Worm (Caenorhabditis elegans) whole organism, young adult: ENCODE results near the gene T24A6.20.
A peak's percentile ranks its signal among the peaks of the same experiment; 100 is the strongest.
"Not testable (repeated sequence)": the region's sequence is repeated elsewhere in the genome, so short reads cannot be mapped to it uniquely, and the experiment has no call there.

Experiments used
- B0336.3 ChIP-seq: fragments of 200-800 bp; sonication (Bioruptor generic); IDR thresholded peaks from 2 replicates; pipeline ENCODE4 v1.3.6; 2022; ENCODE audit warnings: missing genetic modification characterization, missing compliant biosample characterization
- C17E4.6 ChIP-seq: fragments of 200-800 bp; sonication (Bioruptor generic); IDR thresholded peaks from 2 replicates; pipeline ENCODE4 v1.3.6; 2022; ENCODE audit warnings: missing genetic modification reagents, missing genetic modification characterization, missing compliant biosample characterization
- F22D6.2 ChIP-seq: sonication (generic microtip); optimal IDR thresholded peaks from 2 replicates; lab custom pipeline; 2016; ENCODE audit warnings: mild to moderate bottlenecking, missing genetic modification characterization, missing compliant biosample characterization
- F33H1.4 ChIP-seq: fragments of 200-800 bp; sonication (Bioruptor generic); IDR thresholded peaks from 2 replicates; pipeline ENCODE4 v1.3.6; 2022; ENCODE audit warnings: missing genetic modification reagents, missing genetic modification characterization, missing compliant biosample characterization
- F37B4.10 ChIP-seq: fragments of 200-800 bp; sonication (Bioruptor generic); IDR thresholded peaks from 2 replicates; pipeline ENCODE4 v1.3.6; 2022; ENCODE audit warnings: missing genetic modification characterization, missing compliant biosample characterization
- F49E8.2 ChIP-seq: sonication (generic microtip); optimal IDR thresholded peaks from 3 replicates; lab custom pipeline; 2017; ENCODE audit warnings: missing genetic modification characterization, mild to moderate bottlenecking, missing compliant biosample characterization, antibody characterized with exemption, moderate library complexity; ENCODE audit not compliant: insufficient read depth
- F55B11.4 ChIP-seq: sonication (generic microtip); optimal IDR thresholded peaks from 2 replicates; lab custom pipeline; 2016; ENCODE audit warnings: missing compliant biosample characterization, missing genetic modification characterization, borderline replicate concordance; ENCODE audit not compliant: insufficient read depth
- F57C9.4 ChIP-seq: sonication (generic microtip); optimal IDR thresholded peaks from 2 replicates; lab custom pipeline; 2017; ENCODE audit warnings: mild to moderate bottlenecking, missing genetic modification characterization, missing compliant biosample characterization
- K11D2.4 ChIP-seq: fragments of 200-800 bp; sonication (Bioruptor generic); IDR thresholded peaks from 2 replicates; pipeline ENCODE4 v1.3.6; 2022; ENCODE audit warnings: missing genetic modification reagents, missing genetic modification characterization, missing compliant biosample characterization
- T07F8.4 ChIP-seq: sonication (generic microtip); optimal IDR thresholded peaks from 2 replicates; lab custom pipeline; 2016; ENCODE audit warnings: mild to moderate bottlenecking, missing genetic modification characterization, moderate library complexity, missing compliant biosample characterization
- Y53G8AR.9 ChIP-seq: fragments of 200-800 bp; sonication (Bioruptor generic); conservative IDR thresholded peaks from 2 replicates; pipeline ENCODE4 v1.3.6; 2022; ENCODE audit warnings: missing genetic modification reagents, missing genetic modification characterization, missing compliant biosample characterization
- akir-1 ChIP-seq: fragments of 200-800 bp; sonication (Bioruptor generic); optimal IDR thresholded peaks from 2 replicates; lab custom pipeline; 2018; ENCODE audit warnings: mild to moderate bottlenecking, missing genetic modification characterization, moderate library complexity, missing compliant biosample characterization
- ama-1 ChIP-seq, 3 experiments: fragments of 150-350 bp in 1 of 3; sonication (generic microtip) in 2 of 3; optimal IDR thresholded peaks; 2 replicates each; lab custom pipeline; 2014 to 2018; ENCODE audit warnings: missing biosample characterization in 2 of 3, missing genetic modification characterization in 2 of 3, missing genetic modification reagents in 2 of 3
- atf-7 ChIP-seq: sonication (generic microtip); optimal IDR thresholded peaks from 2 replicates; lab custom pipeline; 2017; ENCODE audit warnings: mild to moderate bottlenecking, missing genetic modification characterization, missing compliant biosample characterization
- attf-6 ChIP-seq: fragments of 200-800 bp; sonication (Bioruptor generic); IDR thresholded peaks from 2 replicates; pipeline ENCODE4 v1.3.6; 2022; ENCODE audit warnings: missing genetic modification reagents, missing genetic modification characterization, missing compliant biosample characterization
- cebp-1 ChIP-seq, 2 experiments: fragments of 200-800 bp in 1 of 2; sonication (Bioruptor generic) in 1 of 2; sonication (generic microtip) in 1 of 2; IDR thresholded peaks in 1 of 2; optimal IDR thresholded peaks in 1 of 2; 2 replicates each; pipeline versions ENCODE4 v1.3.6 to Lab custom; 2017 to 2022; ENCODE audit warnings: missing compliant biosample characterization in 2 of 2, missing genetic modification characterization in 2 of 2, mild to moderate bottlenecking in 1 of 2, missing genetic modification reagents in 1 of 2, moderate library complexity in 1 of 2
- ceh-100 ChIP-seq: fragments of 200-800 bp; sonication (Bioruptor generic); IDR thresholded peaks from 2 replicates; pipeline ENCODE4 v1.3.6; 2022; ENCODE audit warnings: missing genetic modification reagents, missing genetic modification characterization, missing compliant biosample characterization
- ceh-27 ChIP-seq: fragments of 200-800 bp; sonication (Bioruptor generic); optimal IDR thresholded peaks from 2 replicates; lab custom pipeline; 2018; ENCODE audit warnings: mild to moderate bottlenecking, missing genetic modification characterization, moderate library complexity, missing compliant biosample characterization
- die-1 ChIP-seq: sonication (generic microtip); optimal IDR thresholded peaks from 2 replicates; lab custom pipeline; 2016; ENCODE audit warnings: missing genotype, mild to moderate bottlenecking, missing genetic modification characterization, missing compliant biosample characterization
- egl-18 ChIP-seq: fragments of 200-800 bp; sonication (Bioruptor generic); IDR thresholded peaks from 2 replicates; pipeline ENCODE4 v1.3.6; 2022; ENCODE audit warnings: missing genetic modification reagents, missing genetic modification characterization, missing compliant biosample characterization
- egrh-3 ChIP-seq: fragments of 200-800 bp; sonication (Bioruptor generic); IDR thresholded peaks from 2 replicates; pipeline ENCODE4 v1.3.6; 2022; ENCODE audit warnings: missing genetic modification reagents, missing genetic modification characterization, missing compliant biosample characterization
- hrde-1 ChIP-seq: sonication (generic microtip); optimal IDR thresholded peaks from 2 replicates; lab custom pipeline; 2016; ENCODE audit warnings: missing genetic modification characterization, mild to moderate bottlenecking, missing compliant biosample characterization, moderate library complexity, missing genotype, missing genetic modification reagents, borderline replicate concordance
- hsf-1 ChIP-seq: fragments of 200-800 bp; sonication (Bioruptor generic); IDR thresholded peaks from 2 replicates; pipeline ENCODE4 v1.3.6; 2022; ENCODE audit warnings: missing genetic modification reagents, missing genetic modification characterization, missing compliant biosample characterization
- lag-1 ChIP-seq: fragments of 200-800 bp; sonication (Bioruptor generic); IDR thresholded peaks from 2 replicates; pipeline ENCODE4 v1.3.6; 2022; ENCODE audit warnings: missing genetic modification reagents, missing genetic modification characterization, missing compliant biosample characterization
- lsy-27 ChIP-seq: sonication (generic microtip); optimal IDR thresholded peaks from 2 replicates; lab custom pipeline; 2017; ENCODE audit warnings: missing genetic modification characterization, mild to moderate bottlenecking, missing compliant biosample characterization, antibody characterized with exemption, missing genotype, borderline replicate concordance; ENCODE audit not compliant: insufficient read depth
- madf-3 ChIP-seq: fragments of 200-800 bp; sonication (Bioruptor generic); IDR thresholded peaks from 2 replicates; pipeline ENCODE4 v1.3.6; 2022; ENCODE audit warnings: missing genetic modification reagents, missing genetic modification characterization, missing compliant biosample characterization
- madf-8 ChIP-seq: fragments of 200-800 bp; sonication (Bioruptor generic); conservative IDR thresholded peaks from 2 replicates; pipeline ENCODE4 v1.3.6; 2022; ENCODE audit warnings: missing genetic modification reagents, missing genetic modification characterization, missing compliant biosample characterization
- mxl-1 ChIP-seq: sonication (generic microtip); optimal IDR thresholded peaks from 2 replicates; lab custom pipeline; 2016; ENCODE audit warnings: missing genetic modification characterization, missing compliant biosample characterization
- nfyb-1 ChIP-seq: fragments of 200-800 bp; sonication (Bioruptor generic); IDR thresholded peaks from 2 replicates; pipeline ENCODE4 v1.3.6; 2022; ENCODE audit warnings: missing genetic modification reagents, missing genetic modification characterization, missing compliant biosample characterization
- nhr-120 ChIP-seq: fragments of 200-800 bp; sonication (Bioruptor generic); IDR thresholded peaks from 2 replicates; pipeline ENCODE4 v1.3.6; 2022; ENCODE audit warnings: missing genetic modification characterization, missing compliant biosample characterization
- nhr-27 ChIP-seq: fragments of 200-800 bp; sonication (Bioruptor generic); optimal IDR thresholded peaks from 2 replicates; lab custom pipeline; 2018; ENCODE audit warnings: mild to moderate bottlenecking, missing genetic modification characterization, moderate library complexity, missing compliant biosample characterization
- pbrm-1 ChIP-seq: fragments of 200-800 bp; sonication (Bioruptor generic); IDR thresholded peaks from 2 replicates; pipeline ENCODE4 v1.3.6; 2022; ENCODE audit warnings: missing genetic modification reagents, missing genetic modification characterization, missing compliant biosample characterization
- rcor-1 ChIP-seq: fragments of 200-800 bp; sonication (Bioruptor generic); IDR thresholded peaks from 2 replicates; pipeline ENCODE4 v1.3.6; 2022; ENCODE audit warnings: missing genetic modification reagents, missing genetic modification characterization, missing compliant biosample characterization
- rpc-1 ChIP-seq, 2 experiments: fragments of 150-350 bp in 1 of 2; sonication (generic microtip) in 1 of 2; optimal IDR thresholded peaks; 2 replicates each; lab custom pipeline; 2014 to 2018; ENCODE audit warnings: missing biosample characterization in 1 of 2, missing genetic modification characterization in 1 of 2, missing genetic modification reagents in 1 of 2, missing genotype in 1 of 2
- sea-2 ChIP-seq: fragments of 200-800 bp; sonication (Bioruptor generic); IDR thresholded peaks from 2 replicates; pipeline ENCODE4 v1.3.6; 2022; ENCODE audit warnings: missing genetic modification characterization, missing compliant biosample characterization
- snpc-3.4 ChIP-seq: sonication (generic microtip); optimal IDR thresholded peaks from 2 replicates; lab custom pipeline; 2017; ENCODE audit warnings: missing genetic modification characterization, mild to moderate bottlenecking, missing compliant biosample characterization, antibody characterized with exemption, moderate library complexity, missing genotype, missing genetic modification reagents
- somi-1 ChIP-seq: fragments of 200-800 bp; sonication (Bioruptor generic); optimal IDR thresholded peaks from 2 replicates; lab custom pipeline; 2018; ENCODE audit warnings: mild to moderate bottlenecking, missing genetic modification characterization, missing compliant biosample characterization
- sptf-2 ChIP-seq: fragments of 200-800 bp; sonication (Bioruptor generic); optimal IDR thresholded peaks from 2 replicates; lab custom pipeline; 2018; ENCODE audit warnings: mild to moderate bottlenecking, missing genetic modification characterization, missing compliant biosample characterization
- zfh-2 ChIP-seq: fragments of 200-800 bp; sonication (Bioruptor generic); conservative IDR thresholded peaks from 2 replicates; pipeline ENCODE4 v1.3.6; 2022; ENCODE audit warnings: missing genetic modification reagents, missing genetic modification characterization, missing compliant biosample characterization
- zim-3 ChIP-seq: sonication (generic microtip); optimal IDR thresholded peaks from 2 replicates; lab custom pipeline; 2017; ENCODE audit warnings: mild to moderate bottlenecking, missing genetic modification characterization, moderate library complexity, missing compliant biosample characterization
- ztf-25 ChIP-seq: fragments of 200-800 bp; sonication (Bioruptor generic); IDR thresholded peaks from 2 replicates; pipeline ENCODE4 v1.3.6; 2022; ENCODE audit warnings: missing genetic modification reagents, missing genetic modification characterization, missing compliant biosample characterization

Gene T24A6.20

DNA sequence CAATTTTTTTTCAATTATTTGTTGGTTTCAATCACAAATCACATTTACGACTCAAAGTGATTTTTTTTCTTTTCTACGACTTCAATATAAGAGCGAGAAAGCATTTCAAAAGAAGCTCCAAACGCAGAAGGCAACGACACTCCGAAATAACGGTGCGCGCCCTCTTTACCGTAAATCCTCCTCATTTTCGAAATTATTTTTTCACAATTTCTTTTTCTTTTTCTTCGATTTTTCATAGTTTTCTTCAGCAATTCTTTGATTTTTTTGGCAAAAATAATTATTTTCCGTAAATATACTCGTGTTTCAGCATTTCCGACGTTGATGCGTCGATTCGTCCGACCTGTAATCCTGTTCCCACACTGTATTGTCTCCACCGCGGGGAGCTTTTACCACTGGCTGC is 17.8 kb downstream of the T24A6.20 start, which contains the start of gene F40C5.2:
Gene F40C5.2, plus strand, starts transcription at position 301 of the 400 bp plus-strand sequence.
- TF ChIP-seq nhr-27 (tag; lab: Kevin White, UChicago); somi-1 (GFP tag; lab: Kevin White, UChicago); ztf-25 (GFP tag; lab: Robert Waterston, UW): not testable (repeated sequence)
- TF ChIP-seq, all 124 proteins: peak for 0; not testable (repeated sequence) for 124

DNA sequence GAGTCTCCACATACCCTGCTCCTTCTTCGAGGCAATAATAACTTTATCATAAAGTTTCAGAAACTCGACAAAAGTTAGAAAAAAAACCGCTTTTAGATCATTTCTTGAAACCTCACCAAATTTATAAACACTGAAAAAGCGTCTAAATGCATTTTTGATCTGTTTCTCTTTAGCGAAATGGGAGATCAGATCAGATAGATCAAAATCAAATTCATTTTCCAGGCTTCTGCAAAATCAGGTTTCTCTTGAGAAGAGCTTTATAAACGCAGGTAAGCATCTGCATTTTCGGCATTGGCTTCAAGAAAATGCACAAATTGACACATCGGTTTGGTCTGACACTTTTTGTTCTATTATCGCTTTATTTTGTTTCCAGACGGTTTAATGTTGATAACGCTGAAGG is 19.5 kb downstream of the T24A6.20 start, which contains the start of gene F40C5.1:
Gene F40C5.1, plus strand, starts transcription at position 301 of the 400 bp plus-strand sequence.
- not testable (repeated sequence) for TF ChIP-seq nhr-120 (GFP tag; lab: Robert Waterston, UW); snpc-3.4; madf-8 (GFP tag; lab: Robert Waterston, UW)

DNA sequence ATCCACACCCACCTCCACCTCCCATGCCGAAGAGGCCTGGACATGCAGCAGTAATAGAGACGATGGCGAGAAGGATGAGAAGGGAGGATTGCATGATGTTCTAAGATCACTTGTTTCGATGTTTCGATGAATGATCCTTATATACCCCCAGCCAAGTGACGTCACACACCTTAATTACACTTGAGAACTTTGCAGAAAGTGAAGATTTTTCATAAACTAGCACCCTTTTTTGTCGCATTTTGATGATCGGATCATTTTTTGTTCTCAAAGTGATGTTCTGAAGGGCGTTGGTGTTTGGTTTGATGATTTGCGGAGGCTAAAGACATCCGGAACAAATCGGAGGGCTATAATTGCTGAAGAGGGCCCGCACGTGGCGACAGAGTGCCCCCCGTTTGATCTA is 22.8 kb downstream of the T24A6.20 start, which contains the start of gene grl-27:
Gene grl-27, minus strand, starts transcription at position 101 of the 400 bp plus-strand sequence.
- TF ChIP-seq ama-1 (optimal IDR thresholded peaks at IDR 0.05; lab: Kevin White, UChicago) (no peak), ama-1 (GFP tag; optimal IDR thresholded peaks at IDR 0.05; lab: Kevin White, UChicago) (no peak), lag-1 (GFP tag; lab: Robert Waterston, UW) (no peak), F57C9.4 (no peak), cebp-1 (GFP tag; IDR thresholded peaks at IDR 0.05; lab: Robert Waterston, UW) (no peak), cebp-1 (tag; optimal IDR thresholded peaks at IDR 0.05; lab: Kevin White, UChicago) (no peak), K11D2.4 (GFP tag; lab: Robert Waterston, UW) (no peak), B0336.3 (no peak), die-1 (tag; lab: Kevin White, UChicago) (no peak), hrde-1 (tag; lab: Kevin White, UChicago) (no peak), F49E8.2 (no peak), madf-3 (GFP tag; lab: Robert Waterston, UW) (no peak), zim-3 (tag; lab: Kevin White, UChicago) (no peak), ceh-100 (GFP tag; lab: Robert Waterston, UW) (no peak), rcor-1 (GFP tag; lab: Robert Waterston, UW) (no peak), pbrm-1 (GFP tag; lab: Robert Waterston, UW) (no peak), egl-18 (GFP tag; lab: Robert Waterston, UW) (no peak), attf-6 (GFP tag; lab: Robert Waterston, UW) (no peak), rpc-1 (optimal IDR thresholded peaks at IDR 0.05; lab: Kevin White, UChicago) (no peak), rpc-1 (tag; optimal IDR thresholded peaks at IDR 0.05; lab: Kevin White, UChicago) (no peak), ceh-27 (GFP tag; lab: Kevin White, UChicago) (no peak), hsf-1 (GFP tag; lab: Robert Waterston, UW) (no peak)

DNA sequence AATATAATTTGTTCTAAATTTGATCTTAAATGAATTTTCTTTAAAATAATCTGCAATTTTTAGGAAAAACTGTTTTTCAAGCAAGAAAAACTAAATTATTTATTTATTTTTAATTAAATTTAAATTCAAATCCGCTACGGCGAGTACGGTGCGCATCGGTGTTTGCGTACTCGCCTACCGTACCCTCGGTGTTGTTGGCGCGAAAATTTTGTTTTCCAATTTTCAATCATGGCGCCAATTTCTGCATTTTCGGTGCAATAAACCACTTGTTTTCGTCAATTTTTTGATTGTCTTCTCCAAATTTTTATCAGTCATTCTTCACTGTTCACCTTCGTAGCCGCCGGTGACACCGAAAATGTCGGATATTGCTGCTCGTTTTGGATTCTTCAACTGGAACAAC is 25.9 kb downstream of the T24A6.20 start, which contains the start of gene pygl-1:
Gene pygl-1, plus strand, starts transcription at position 211 of the 400 bp plus-strand sequence.
- TF ChIP-seq atf-7 (tag; lab: Kevin White, UChicago) (no peak), zfh-2 (GFP tag; lab: Robert Waterston, UW) (no peak), zim-3 (tag; lab: Kevin White, UChicago) (no peak), F33H1.4 (GFP tag; lab: Robert Waterston, UW) (peak; percentile 86), K11D2.4 (GFP tag; lab: Robert Waterston, UW) (no peak), akir-1 (GFP tag; lab: Kevin White, UChicago) (no peak), C17E4.6 (GFP tag; lab: Robert Waterston, UW) (peak; percentile 85), sea-2 (GFP tag; lab: Robert Waterston, UW) (no peak), T07F8.4 (tag; lab: Kevin White, UChicago) (no peak), pbrm-1 (GFP tag; lab: Robert Waterston, UW) (peak; percentile 74; the same call in 1 of the 2 replicates), F37B4.10 (GFP tag; lab: Robert Waterston, UW) (no peak), lsy-27 (tag; lab: Kevin White, UChicago) (no peak), sptf-2 (GFP tag; lab: Kevin White, UChicago) (no peak), rpc-1 (optimal IDR thresholded peaks at IDR 0.05; lab: Kevin White, UChicago) (no peak), rpc-1 (tag; optimal IDR thresholded peaks at IDR 0.05; lab: Kevin White, UChicago) (no peak), F22D6.2 (tag; lab: Kevin White, UChicago) (no peak), Y53G8AR.9 (GFP tag; lab: Robert Waterston, UW) (peak; percentile 64), egrh-3 (GFP tag; lab: Robert Waterston, UW) (peak; percentile 12; the same call in 1 of the 2 replicates), nfyb-1 (no peak), F55B11.4 (tag; lab: Kevin White, UChicago) (no peak), mxl-1 (no peak)
